Fruit fly (Drosophila melanogaster) Kc167 (cell line): ENCODE data around the gene rhea.

Source experiments
- Myc ChIP-seq: fragments of >200 bp; optimal IDR thresholded peaks from 2 replicates; lab custom pipeline; 2017; ENCODE audit warnings: missing external identifiers
- Sin3A ChIP-seq: fragments of >200 bp; optimal IDR thresholded peaks from 2 replicates; lab custom pipeline; 2018; ENCODE audit warnings: missing external identifiers
- h ChIP-seq: fragments of >200 bp; optimal IDR thresholded peaks from 3 replicates; lab custom pipeline; 2018; ENCODE audit warnings: missing external identifiers
- insv ChIP-seq: fragments of >200 bp; optimal IDR thresholded peaks from 3 replicates; lab custom pipeline; 2018; ENCODE audit warnings: missing external identifiers
- psq ChIP-seq: fragments of >200 bp; optimal IDR thresholded peaks from 2 replicates; lab custom pipeline; 2017; ENCODE audit warnings: missing external identifiers
- ttk ChIP-seq: sonication (Bioruptor generic); optimal IDR thresholded peaks from 2 replicates; lab custom pipeline; 2017; ENCODE audit warnings: missing external identifiers

rhea gene

DNA sequence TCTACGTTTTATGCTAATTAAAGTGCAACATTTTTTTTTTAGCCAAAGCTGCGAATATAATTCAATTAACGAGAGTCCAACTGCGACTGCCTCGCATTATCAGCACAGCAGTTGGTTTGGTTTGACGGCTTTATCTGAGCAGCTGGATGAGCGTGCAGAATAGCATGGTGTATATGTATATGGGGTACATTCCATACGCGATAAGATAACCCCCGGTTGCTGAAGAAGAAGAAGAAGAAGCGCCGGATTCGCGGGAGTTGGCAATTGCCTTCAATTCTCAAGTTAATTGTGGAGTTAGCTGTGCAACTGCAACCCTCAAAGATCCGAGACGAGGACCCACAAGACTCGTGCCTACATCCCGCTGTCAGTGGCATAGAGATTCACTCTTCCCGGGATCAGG, 672 bp downstream of the rhea start:
- TF ChIP-seq h (lab: Kevin White, UChicago) (no peak), ttk (lab: Kevin White, UChicago) (no peak), psq (lab: Kevin White, UChicago) (no peak), Myc (lab: Kevin White, UChicago) (no peak), insv (no peak), Sin3A (no peak)

DNA sequence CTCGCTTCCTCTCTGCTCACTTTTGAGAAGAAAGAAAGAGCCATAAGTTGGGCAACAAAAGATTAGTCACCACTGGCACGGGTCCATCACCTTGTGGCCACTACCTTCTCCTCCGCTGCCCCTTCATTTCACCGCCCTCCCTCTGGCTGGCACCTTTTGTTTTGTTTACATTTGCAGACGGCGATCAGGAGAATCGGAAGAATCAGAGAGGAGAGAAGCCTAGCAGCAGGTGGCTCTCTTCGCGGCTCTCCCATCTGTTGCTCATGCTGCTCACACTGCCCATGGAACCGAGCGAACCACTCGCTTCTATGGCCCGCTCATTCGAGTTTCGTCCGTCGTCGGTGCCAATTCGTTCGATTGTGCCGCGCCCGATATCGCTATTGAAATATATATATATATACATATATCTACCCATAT, 1.6 kb downstream of the rhea start:
- TF ChIP-seq Myc (lab: Kevin White, UChicago) = no peak
- TF ChIP-seq psq (lab: Kevin White, UChicago) = no peak
- no peak for TF ChIP-seq ttk (lab: Kevin White, UChicago)
- TF ChIP-seq Sin3A = no peak
- TF ChIP-seq h (lab: Kevin White, UChicago) = no peak
- no peak for TF ChIP-seq insv

DNA sequence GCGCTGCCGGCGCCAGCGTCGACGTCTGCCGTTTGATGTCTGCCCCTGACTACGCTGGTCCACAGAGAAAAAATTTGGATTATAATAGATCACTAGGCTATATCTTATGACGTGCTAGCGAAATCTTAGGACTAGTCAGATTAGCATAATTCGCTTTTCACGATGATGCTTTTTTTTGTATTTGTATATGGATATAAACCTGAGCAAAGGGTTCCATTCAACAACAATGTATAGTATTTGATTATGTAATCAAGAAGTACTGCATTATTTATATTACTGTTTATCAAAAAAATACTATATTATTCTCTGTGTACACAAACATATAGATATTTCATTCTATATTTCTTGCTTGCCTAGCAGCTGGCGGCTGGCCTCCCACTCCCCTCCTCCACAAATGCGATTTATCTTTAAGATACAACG, 2.3 kb downstream of the rhea start:
- TF ChIP-seq ttk (lab: Kevin White, UChicago) (no peak), insv (no peak), psq (lab: Kevin White, UChicago) (no peak), h (lab: Kevin White, UChicago) (no peak), Sin3A (no peak), Myc (lab: Kevin White, UChicago) (no peak)

DNA sequence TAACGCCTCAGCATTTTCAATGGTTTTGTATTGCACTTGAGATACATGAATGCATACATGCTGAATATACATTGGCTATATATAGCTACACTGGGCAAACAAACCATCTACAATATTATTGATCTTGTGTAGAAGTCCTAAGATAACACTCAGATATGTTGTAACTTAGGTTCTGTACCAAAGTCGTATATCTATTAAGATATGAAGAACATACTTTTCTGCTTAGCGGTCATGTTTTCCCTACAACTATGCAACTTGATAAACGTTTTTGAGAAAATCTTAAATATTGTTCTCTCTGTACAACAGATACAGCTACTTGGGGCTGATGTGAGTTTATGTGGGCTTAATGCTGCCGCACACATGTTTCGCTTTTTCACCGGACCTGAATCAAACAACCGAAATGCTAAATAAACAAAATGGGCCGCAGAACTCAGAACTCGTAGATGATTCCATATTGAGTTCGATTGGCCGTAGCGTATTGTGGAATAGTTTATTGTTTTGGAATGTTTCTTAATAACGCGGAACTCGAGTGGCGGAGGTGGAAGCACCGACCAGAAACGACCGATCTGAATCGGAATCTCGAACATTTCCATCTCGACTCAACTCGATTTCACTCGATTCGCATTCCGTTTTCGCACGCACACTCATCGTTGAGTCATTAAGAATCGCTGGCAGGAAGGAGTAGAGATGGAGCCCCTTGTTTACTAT, 4.5 kb downstream of the rhea start:
- TF ChIP-seq h (lab: Kevin White, UChicago) (no peak), ttk (lab: Kevin White, UChicago) (no peak), psq (lab: Kevin White, UChicago) (no peak), Sin3A (no peak), insv (no peak), Myc (lab: Kevin White, UChicago) (no peak)

DNA sequence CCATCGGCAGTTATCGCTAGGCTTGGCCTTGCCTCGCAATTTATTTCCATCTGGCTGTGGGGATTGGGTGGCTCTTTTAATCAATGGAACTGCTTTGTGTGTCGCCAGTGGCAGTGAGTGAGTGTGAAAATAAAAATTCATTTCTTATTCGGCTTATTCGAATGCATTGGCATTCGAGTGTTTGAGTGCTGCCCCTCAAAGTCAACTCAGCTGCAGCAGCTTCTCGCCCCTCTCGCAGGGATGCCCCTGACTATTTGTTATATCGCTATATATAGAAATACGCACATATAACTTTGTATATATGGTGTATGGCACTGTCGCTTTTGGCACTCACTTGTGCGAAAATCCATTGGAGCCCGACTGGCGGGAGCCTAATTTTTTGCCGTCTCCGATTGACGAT, 6.0 kb downstream of the rhea start:
- no peak for TF ChIP-seq insv
- no peak for TF ChIP-seq psq (lab: Kevin White, UChicago)
- TF ChIP-seq Sin3A = no peak
- no peak for TF ChIP-seq ttk (lab: Kevin White, UChicago)
- TF ChIP-seq h (lab: Kevin White, UChicago) = no peak
- no peak for TF ChIP-seq Myc (lab: Kevin White, UChicago)

DNA sequence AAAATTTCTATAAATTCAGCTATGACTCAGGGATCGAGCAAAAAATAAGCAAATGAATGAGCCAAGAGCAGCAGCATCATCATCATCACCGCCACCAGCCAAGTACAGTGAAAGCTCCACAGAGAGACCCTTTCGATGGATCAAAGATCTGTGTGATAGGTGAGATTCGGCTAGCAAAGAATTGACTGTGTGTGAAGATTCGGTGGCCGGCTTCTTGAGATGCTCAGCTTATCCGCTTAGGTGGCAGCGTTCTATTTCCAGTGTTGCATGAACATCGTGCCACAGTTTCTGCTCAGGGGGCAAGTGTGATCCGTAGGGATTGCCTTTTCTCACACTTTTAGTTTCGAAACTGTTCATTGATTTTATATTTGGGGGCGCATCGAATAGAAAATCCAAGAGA, 8.3 kb downstream of the rhea start:
- no peak for TF ChIP-seq insv
- TF ChIP-seq psq (lab: Kevin White, UChicago) = no peak
- TF ChIP-seq h (lab: Kevin White, UChicago) = no peak
- no peak for TF ChIP-seq Sin3A
- no peak for TF ChIP-seq ttk (lab: Kevin White, UChicago)
- no peak for TF ChIP-seq Myc (lab: Kevin White, UChicago)

DNA sequence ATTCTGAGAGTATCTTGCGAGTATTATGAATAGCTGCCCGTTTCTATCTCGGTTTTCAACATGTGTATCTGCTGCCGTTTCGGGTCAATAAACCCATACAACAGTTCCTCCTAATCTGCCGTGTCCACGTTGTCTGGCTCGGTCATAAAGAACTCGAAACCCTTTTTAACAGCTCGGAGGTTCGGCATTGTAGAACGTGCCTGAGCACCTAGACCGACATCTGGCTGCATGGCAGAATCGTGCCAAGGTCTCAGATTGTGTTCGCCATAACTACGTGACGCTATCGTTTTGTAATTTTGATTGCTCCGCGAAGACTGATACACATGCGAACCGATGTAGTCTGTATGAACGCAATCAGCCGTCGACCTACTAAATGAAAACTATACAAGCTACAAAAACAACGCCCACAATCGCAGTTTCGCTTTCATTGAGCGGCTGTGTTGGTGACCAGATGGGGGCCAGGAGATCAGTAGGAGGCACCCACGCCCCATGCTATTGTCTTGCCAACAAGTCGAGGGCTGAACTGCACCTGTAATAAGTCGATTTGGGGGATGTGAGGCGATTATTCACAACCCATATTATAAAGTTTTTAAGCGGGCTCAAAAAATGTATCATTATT, 9.3 kb downstream of the rhea start:
- TF ChIP-seq Sin3A (no peak), Myc (lab: Kevin White, UChicago) (no peak), insv (no peak), h (lab: Kevin White, UChicago) (no peak), ttk (lab: Kevin White, UChicago) (no peak), psq (lab: Kevin White, UChicago) (no peak)

DNA sequence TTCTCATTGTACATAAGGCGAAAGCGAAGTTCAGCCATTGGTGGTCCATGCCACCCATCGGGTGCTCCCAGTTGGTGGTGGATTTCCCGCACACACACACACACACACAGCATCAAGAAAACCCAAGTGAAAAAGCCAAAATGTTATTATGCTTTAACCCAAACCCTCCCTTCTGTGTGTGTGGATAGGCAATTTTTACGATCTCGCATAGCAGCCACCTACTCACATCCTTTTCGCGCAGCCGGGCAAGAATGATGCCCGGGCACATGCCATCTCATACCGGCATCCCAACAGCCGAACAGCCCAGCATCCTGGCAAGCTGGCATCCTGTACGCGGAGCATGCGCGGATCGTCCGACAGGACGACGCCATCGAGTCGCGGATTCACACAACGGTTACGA, 12.2 kb downstream of the rhea start:
- no peak for TF ChIP-seq h (lab: Kevin White, UChicago)
- TF ChIP-seq insv = no peak
- TF ChIP-seq psq (lab: Kevin White, UChicago) = no peak
- TF ChIP-seq Sin3A = no peak
- no peak for TF ChIP-seq ttk (lab: Kevin White, UChicago)
- no peak for TF ChIP-seq Myc (lab: Kevin White, UChicago)

DNA sequence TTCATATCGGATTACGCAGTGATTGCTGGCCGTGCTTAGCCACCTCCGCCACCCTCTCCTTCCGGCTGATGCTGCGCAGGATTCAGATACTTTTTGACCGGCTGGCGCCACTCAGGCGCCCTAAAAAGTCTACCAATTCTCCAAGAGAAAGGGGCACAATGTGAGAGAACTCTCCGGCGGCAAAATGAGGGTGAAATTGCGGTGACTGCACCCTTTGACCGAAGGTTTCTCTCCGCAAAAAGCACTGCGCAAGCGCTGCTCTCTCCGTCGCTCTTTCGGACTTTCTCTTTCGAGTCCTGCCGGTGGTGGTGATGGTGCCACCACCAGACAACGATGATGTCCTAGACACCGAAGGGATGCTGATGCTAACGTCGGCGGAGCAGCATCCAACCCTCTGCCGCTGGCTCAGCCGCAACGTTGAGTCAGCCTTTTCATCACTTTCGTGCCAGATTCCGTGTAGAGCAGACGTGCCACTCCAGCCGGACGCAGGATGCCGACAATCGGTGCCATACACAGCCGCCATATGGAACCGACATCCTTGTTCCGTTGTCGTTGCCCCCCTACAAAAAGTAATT, 15.0 kb downstream of the rhea start:
- TF ChIP-seq h (lab: Kevin White, UChicago) (no peak), ttk (lab: Kevin White, UChicago) (no peak), Sin3A (no peak), Myc (lab: Kevin White, UChicago) (no peak), psq (lab: Kevin White, UChicago) (no peak), insv (no peak)

DNA sequence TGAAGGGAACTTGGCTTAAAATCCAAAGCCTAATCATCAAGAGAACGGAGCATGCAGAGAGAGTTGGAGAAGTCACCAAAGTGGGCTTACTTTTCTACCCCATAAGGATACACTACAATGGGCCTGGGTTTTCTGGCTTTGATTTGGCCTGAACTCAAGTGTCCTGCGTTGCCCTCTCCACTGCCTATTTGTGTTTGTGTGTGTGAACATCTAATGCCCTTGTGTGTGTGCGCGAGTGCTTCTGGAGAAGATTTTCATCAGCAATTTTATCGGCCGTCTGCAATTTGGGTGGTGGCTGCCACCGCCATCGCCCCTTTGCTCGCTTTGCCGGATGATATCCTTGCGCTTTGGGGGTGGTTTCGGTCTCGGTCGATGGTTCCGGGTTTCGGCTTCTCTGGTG, 15.8 kb downstream of the rhea start:
- TF ChIP-seq psq (lab: Kevin White, UChicago) (no peak), ttk (lab: Kevin White, UChicago) (no peak), Sin3A (no peak), insv (no peak), h (lab: Kevin White, UChicago) (no peak), Myc (lab: Kevin White, UChicago) (no peak)

DNA sequence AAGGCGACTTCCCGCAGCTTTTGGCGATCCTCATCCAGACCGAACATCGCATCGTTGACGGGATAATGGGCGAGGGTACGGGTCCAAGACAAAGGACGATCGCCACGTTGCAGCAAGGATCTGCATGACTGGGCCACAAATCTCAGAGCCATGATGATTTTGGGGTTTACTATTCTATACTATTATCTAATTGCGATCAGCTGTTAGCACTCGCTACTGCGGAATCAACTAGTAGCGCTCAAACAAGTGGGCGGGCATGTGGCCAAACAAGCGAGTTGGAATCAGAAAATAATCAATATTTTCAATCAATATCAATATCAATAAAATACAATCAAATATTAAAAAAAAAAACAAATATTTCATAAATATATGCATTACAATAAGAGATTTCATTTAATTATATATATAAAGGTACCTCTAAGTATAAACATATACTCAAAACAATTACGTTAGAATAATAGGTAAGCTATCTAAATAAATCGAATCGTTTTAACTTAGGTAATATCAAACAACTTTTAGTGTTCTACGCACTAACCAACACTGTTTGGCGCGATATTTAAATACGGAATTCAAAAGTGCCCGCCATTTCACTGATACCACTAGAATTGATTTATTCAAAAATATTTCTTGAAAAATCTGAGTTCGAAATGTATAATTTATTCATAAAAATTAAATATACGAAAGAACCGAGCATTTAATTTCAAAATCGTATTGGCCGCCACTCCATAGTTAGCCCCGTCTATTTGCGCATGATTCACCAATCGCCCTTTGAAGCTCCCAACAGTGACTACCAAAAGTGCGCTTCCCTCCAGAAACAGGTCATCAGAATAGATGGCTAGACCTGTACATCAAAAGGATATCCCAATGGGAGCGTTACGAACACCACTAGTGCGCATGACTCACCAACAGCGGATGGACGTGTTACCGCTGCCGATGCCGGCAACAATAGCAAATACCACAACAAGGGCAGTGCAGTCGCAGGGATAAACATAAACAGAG, 31.3 kb downstream of the rhea start, which contains the start of the genes CG6638 and CG43078:
CG6638 (minus strand) TSS at position 235 of the 999 bp plus-strand sequence.
CG43078 (plus strand) TSS at position 965 of the 999 bp plus-strand sequence.
- TF ChIP-seq psq (lab: Kevin White, UChicago) (no peak), insv (no peak), Myc (lab: Kevin White, UChicago) (no peak), Sin3A (no peak), h (lab: Kevin White, UChicago) (no peak), ttk (lab: Kevin White, UChicago) (no peak)
